Worm (Caenorhabditis elegans) whole organism, L1 larva: ENCODE results near the gene K08F9.3.

ENCODE experiments used
- C34B4.2 ChIP-seq: sonication (generic microtip); optimal IDR thresholded peaks from 2 replicates; lab custom pipeline; 2017; ENCODE audit warnings: mild to moderate bottlenecking, missing genetic modification characterization, missing compliant biosample characterization
- F16B12.6 ChIP-seq: fragments of 150-350 bp; optimal IDR thresholded peaks from 2 replicates; lab custom pipeline; 2014; ENCODE audit warnings: missing biosample characterization, missing genetic modification characterization
- aha-1 ChIP-seq: fragments of 150-350 bp; optimal IDR thresholded peaks from 2 replicates; lab custom pipeline; 2014; ENCODE audit warnings: missing biosample characterization, missing genetic modification characterization
- alr-1 ChIP-seq: fragments of 200-800 bp; sonication (Bioruptor generic); optimal IDR thresholded peaks from 2 replicates; lab custom pipeline; 2018; ENCODE audit warnings: borderline replicate concordance, mild to moderate bottlenecking, missing genetic modification characterization, missing compliant biosample characterization
- aly-2 ChIP-seq: fragments of 150-350 bp; optimal IDR thresholded peaks from 2 replicates; lab custom pipeline; 2014; ENCODE audit warnings: missing biosample characterization, missing genetic modification characterization
- ama-1 ChIP-seq: fragments of 150-350 bp; optimal IDR thresholded peaks from 2 replicates; lab custom pipeline; 2014
- ceh-8 ChIP-seq: fragments of 200-800 bp; sonication (Bioruptor generic); optimal IDR thresholded peaks from 2 replicates; lab custom pipeline; 2018; ENCODE audit warnings: mild to moderate bottlenecking, missing genetic modification characterization, moderate library complexity, missing compliant biosample characterization
- ceh-88 ChIP-seq: fragments of 200-800 bp; sonication (Bioruptor generic); IDR thresholded peaks from 2 replicates; pipeline ENCODE4 v1.3.6; 2022; ENCODE audit warnings: missing genetic modification characterization, missing compliant biosample characterization
- ces-1 ChIP-seq: fragments of 150-350 bp; optimal IDR thresholded peaks from 2 replicates; lab custom pipeline; 2014; ENCODE audit warnings: missing biosample characterization, missing genetic modification reagents, missing genetic modification characterization
- efl-1 ChIP-seq, 4 experiments: fragments of 150-350 bp; optimal IDR thresholded peaks in 3 of 4; peaks in 1 of 4; 1 replicate in 1 of 4; 2 replicates in 3 of 4; lab custom pipeline; 2014; ENCODE audit warnings: missing biosample characterization in 2 of 4, missing genetic modification characterization in 2 of 4, missing genetic modification reagents in 2 of 4
- egl-27 ChIP-seq, 2 experiments: fragments of 150-350 bp in 1 of 2; sonication (generic microtip); optimal IDR thresholded peaks; 3 replicates each; lab custom pipeline; 2017 to 2018; ENCODE audit warnings: missing biosample characterization in 2 of 2, missing genetic modification characterization in 2 of 2, missing genetic modification reagents in 2 of 2
- elt-2 ChIP-seq: sonication (generic microtip); optimal IDR thresholded peaks from 2 replicates; lab custom pipeline; 2016; ENCODE audit warnings: missing genetic modification characterization, mild to moderate bottlenecking, inconsistent platforms, missing compliant biosample characterization, missing genetic modification reagents
- elt-3 ChIP-seq, 6 experiments: fragments of 150-350 bp in 1 of 6; sonication (generic microtip); optimal IDR thresholded peaks; 2 replicates each; lab custom pipeline; 2017 to 2018; ENCODE audit warnings: missing biosample characterization in 6 of 6, missing genetic modification characterization in 6 of 6, inconsistent platforms in 1 of 6
- ets-5 ChIP-seq: fragments of 200-800 bp; sonication (Bioruptor generic); IDR thresholded peaks from 2 replicates; pipeline ENCODE4 v1.3.6; 2022; ENCODE audit warnings: missing genetic modification characterization, missing compliant biosample characterization
- fkh-4 ChIP-seq: sonication (generic microtip); optimal IDR thresholded peaks from 2 replicates; lab custom pipeline; 2016; ENCODE audit warnings: missing compliant biosample characterization, missing genetic modification characterization, borderline replicate concordance
- fkh-8 ChIP-seq: sonication (generic microtip); optimal IDR thresholded peaks from 2 replicates; lab custom pipeline; 2016; ENCODE audit warnings: mild to moderate bottlenecking, missing genetic modification characterization, missing compliant biosample characterization
- fos-1 ChIP-seq: fragments of 150-350 bp; optimal IDR thresholded peaks from 2 replicates; lab custom pipeline; 2014; ENCODE audit warnings: missing biosample characterization, missing genetic modification characterization
- hlh-4 ChIP-seq: sonication (generic microtip); optimal IDR thresholded peaks from 2 replicates; lab custom pipeline; 2016; ENCODE audit warnings: mild to moderate bottlenecking, missing genetic modification characterization, missing compliant biosample characterization
- irx-1 ChIP-seq: sonication (generic microtip); optimal IDR thresholded peaks from 2 replicates; lab custom pipeline; 2016; ENCODE audit warnings: missing genetic modification characterization, missing compliant biosample characterization
- lin-15B ChIP-seq: fragments of 150-350 bp; sonication (generic microtip); optimal IDR thresholded peaks from 3 replicates; lab custom pipeline; 2014; ENCODE audit warnings: missing biosample characterization, missing genetic modification characterization
- lin-35 ChIP-seq, 2 experiments: fragments of 150-350 bp; optimal IDR thresholded peaks; 2 replicates each; lab custom pipeline; 2014; ENCODE audit warnings: missing biosample characterization in 2 of 2, missing genetic modification characterization in 2 of 2, missing genetic modification reagents in 2 of 2
- lir-3 ChIP-seq: sonication (generic microtip); optimal IDR thresholded peaks from 2 replicates; lab custom pipeline; 2016; ENCODE audit warnings: mild to moderate bottlenecking, missing genetic modification characterization, moderate library complexity, missing compliant biosample characterization; ENCODE audit not compliant: poor library complexity
- lsy-2 ChIP-seq, 2 experiments: fragments of 150-350 bp; optimal IDR thresholded peaks; 2 replicates each; lab custom pipeline; 2014; ENCODE audit warnings: missing biosample characterization in 2 of 2, missing genetic modification characterization in 2 of 2
- mep-1 ChIP-seq: fragments of 150-350 bp; optimal IDR thresholded peaks from 2 replicates; lab custom pipeline; 2014; ENCODE audit warnings: missing biosample characterization, missing genetic modification characterization
- nhr-19 ChIP-seq: fragments of 200-800 bp; sonication (Bioruptor generic); conservative IDR thresholded peaks from 2 replicates; pipeline ENCODE4 v1.3.6; 2022; ENCODE audit warnings: missing genetic modification characterization, missing compliant biosample characterization
- nhr-20 ChIP-seq: sonication (generic microtip); optimal IDR thresholded peaks from 2 replicates; lab custom pipeline; 2016; ENCODE audit warnings: mild to moderate bottlenecking, missing genetic modification characterization, missing compliant biosample characterization
- nhr-28 ChIP-seq: fragments of 150-350 bp; optimal IDR thresholded peaks from 2 replicates; lab custom pipeline; 2014; ENCODE audit warnings: missing biosample characterization, missing genetic modification characterization
- nhr-77 ChIP-seq: fragments of 150-350 bp; optimal IDR thresholded peaks from 2 replicates; lab custom pipeline; 2014; ENCODE audit warnings: missing biosample characterization, missing genetic modification characterization
- nhr-84 ChIP-seq: sonication (generic microtip); optimal IDR thresholded peaks from 2 replicates; lab custom pipeline; 2017; ENCODE audit warnings: missing biosample characterization, missing genetic modification characterization
- nhr-85 ChIP-seq: sonication (generic microtip); peaks from one replicate; lab custom pipeline; 2016; ENCODE audit warnings: missing genetic modification characterization, inconsistent platforms, missing compliant biosample characterization
- nhr-90 ChIP-seq: sonication (generic microtip); optimal IDR thresholded peaks from 2 replicates; lab custom pipeline; 2016; ENCODE audit warnings: mild to moderate bottlenecking, missing genetic modification characterization, missing compliant biosample characterization; ENCODE audit not compliant: poor library complexity
- rnt-1 ChIP-seq: sonication (generic microtip); optimal IDR thresholded peaks from 2 replicates; lab custom pipeline; 2016; ENCODE audit warnings: mild to moderate bottlenecking, missing genetic modification characterization, moderate library complexity, missing compliant biosample characterization
- snpc-4 ChIP-seq: fragments of 150-350 bp; optimal IDR thresholded peaks from 2 replicates; lab custom pipeline; 2014; ENCODE audit warnings: missing biosample characterization, missing genetic modification characterization
- snu-23 ChIP-seq: sonication (generic microtip); optimal IDR thresholded peaks from 2 replicates; lab custom pipeline; 2016; ENCODE audit warnings: missing genetic modification characterization, missing compliant biosample characterization
- sptf-1 ChIP-seq: fragments of 150-350 bp; optimal IDR thresholded peaks from 2 replicates; lab custom pipeline; 2014; ENCODE audit warnings: missing biosample characterization, missing genetic modification characterization
- sup-37 ChIP-seq: fragments of 200-800 bp; sonication (Bioruptor generic); optimal IDR thresholded peaks from 2 replicates; lab custom pipeline; 2018; ENCODE audit warnings: mild to moderate bottlenecking, missing genetic modification characterization, missing compliant biosample characterization
- swsn-7 ChIP-seq: sonication (generic microtip); optimal IDR thresholded peaks from 2 replicates; lab custom pipeline; 2016; ENCODE audit warnings: missing genetic modification characterization, missing compliant biosample characterization
- tbx-2 ChIP-seq: sonication (generic microtip); optimal IDR thresholded peaks from 2 replicates; lab custom pipeline; 2016; ENCODE audit warnings: missing genetic modification characterization, missing compliant biosample characterization
- tlp-1 ChIP-seq: fragments of 150-350 bp; optimal IDR thresholded peaks from 2 replicates; lab custom pipeline; 2014; ENCODE audit warnings: missing biosample characterization, missing genetic modification characterization
- unc-30 ChIP-seq: sonication (generic microtip); optimal IDR thresholded peaks from 2 replicates; lab custom pipeline; 2017; ENCODE audit warnings: missing biosample characterization, missing genetic modification characterization
- unc-62 ChIP-seq: fragments of 150-350 bp; optimal IDR thresholded peaks from 2 replicates; lab custom pipeline; 2014; ENCODE audit warnings: missing biosample characterization, missing genetic modification reagents, missing genetic modification characterization
- unc-86 ChIP-seq: sonication (generic microtip); optimal IDR thresholded peaks from 2 replicates; lab custom pipeline; 2016; ENCODE audit warnings: missing genetic modification characterization, missing compliant biosample characterization
- unc-98 ChIP-seq: fragments of 200-800 bp; sonication (Bioruptor generic); IDR thresholded peaks from 2 replicates; pipeline ENCODE4 v1.3.6; 2022; ENCODE audit warnings: missing genetic modification characterization, missing compliant biosample characterization
- vab-15 ChIP-seq: sonication (generic microtip); optimal IDR thresholded peaks from 2 replicates; lab custom pipeline; 2017; ENCODE audit warnings: missing genotype, mild to moderate bottlenecking, missing genetic modification characterization, missing compliant biosample characterization
- xbp-1 ChIP-seq: sonication (generic microtip); optimal IDR thresholded peaks from 2 replicates; lab custom pipeline; 2016; ENCODE audit warnings: missing genetic modification characterization, missing compliant biosample characterization
- zag-1 ChIP-seq: fragments of 150-350 bp; optimal IDR thresholded peaks from 2 replicates; lab custom pipeline; 2014; ENCODE audit warnings: missing biosample characterization, missing genetic modification characterization
- zip-4 ChIP-seq: fragments of 200-800 bp; sonication (Bioruptor generic); optimal IDR thresholded peaks from 2 replicates; lab custom pipeline; 2018; ENCODE audit warnings: mild to moderate bottlenecking, missing genetic modification characterization, moderate library complexity, missing compliant biosample characterization
- ztf-11 ChIP-seq, 2 experiments: sonication (generic microtip); optimal IDR thresholded peaks; 2 replicates each; lab custom pipeline; 2016 to 2017; ENCODE audit warnings: missing genetic modification characterization in 2 of 2, missing biosample characterization in 1 of 2, missing compliant biosample characterization in 1 of 2
- ztf-4 ChIP-seq: fragments of 150-350 bp; optimal IDR thresholded peaks from 2 replicates; lab custom pipeline; 2014; ENCODE audit warnings: missing biosample characterization, missing genetic modification characterization

Gene K08F9.3

DNA sequence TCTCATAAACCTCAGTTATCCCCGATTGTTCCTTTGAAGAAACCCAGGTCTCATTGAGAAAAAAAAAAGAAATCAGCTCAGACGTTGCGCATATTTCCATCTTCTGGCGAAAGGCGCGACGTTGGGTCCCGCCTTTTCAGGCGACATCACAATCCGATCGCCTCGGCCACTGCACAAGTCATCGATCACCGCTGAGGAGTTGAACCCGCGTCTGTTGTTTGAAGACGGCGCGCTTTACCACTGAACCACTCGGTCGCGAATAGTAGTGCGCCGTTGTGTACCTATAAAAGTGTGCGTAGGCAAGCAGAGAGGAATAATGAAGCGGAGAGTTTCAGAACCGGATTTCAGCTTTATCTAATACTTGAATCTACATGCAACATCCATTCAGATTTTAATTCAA lies 50.6 kb downstream of the K08F9.3 start, which contains the start of gene Y75B12B.11 (continued):
- TF ChIP-seq hlh-4: no peak
- TF ChIP-seq tbx-2 (tag; lab: Kevin White, UChicago): peak; percentile 66
- TF ChIP-seq aly-2 (tag; lab: Kevin White, UChicago): no peak
- no peak for TF ChIP-seq egl-27 (tag; optimal IDR thresholded peaks at IDR 0.05; lab: Kevin White, UChicago)
- peak; percentile 49 for TF ChIP-seq lin-15B
- TF ChIP-seq sptf-1 (tag; lab: Kevin White, UChicago): no peak
- peak; percentile 86 for TF ChIP-seq ama-1
- TF ChIP-seq ceh-8 (GFP tag; lab: Kevin White, UChicago): no peak
- peak; percentile 78 for TF ChIP-seq snu-23 (GFP tag; lab: Kevin White, UChicago)
- TF ChIP-seq nhr-28 (tag; lab: Kevin White, UChicago): no peak
- peak; percentile 34 for TF ChIP-seq F16B12.6 (tag; lab: Kevin White, UChicago)
- TF ChIP-seq nhr-84 (tag; lab: Kevin White, UChicago): no peak
- peak in 2 of 6 experiments; percentile 46 to 48 for TF ChIP-seq elt-3 (tag; optimal IDR thresholded peaks at IDR 0.05; lab: Kevin White, UChicago)
- TF ChIP-seq alr-1 (tag; lab: Kevin White, UChicago): no peak
- TF ChIP-seq xbp-1 (tag; lab: Kevin White, UChicago): peak; percentile 57
- TF ChIP-seq irx-1: peak; percentile 28
- TF ChIP-seq elt-2: peak; percentile 57
- TF ChIP-seq ztf-4: peak; percentile 78
- TF ChIP-seq fos-1 (tag; lab: Kevin White, UChicago): peak; percentile 16
- peak; percentile 29 for TF ChIP-seq C34B4.2 (tag; lab: Kevin White, UChicago)
- TF ChIP-seq mep-1: peak; percentile 79
- TF ChIP-seq zag-1 (tag; lab: Kevin White, UChicago): no peak
- TF ChIP-seq lir-3 (tag; lab: Kevin White, UChicago): peak; percentile 51
- no peak for TF ChIP-seq ets-5 (GFP tag; lab: Robert Waterston, UW)
- TF ChIP-seq nhr-90: peak; percentile 75
- TF ChIP-seq aha-1 (tag; lab: Kevin White, UChicago): no peak
- TF ChIP-seq unc-30: no peak
- TF ChIP-seq vab-15 (tag; lab: Kevin White, UChicago): peak; percentile 20
- TF ChIP-seq nhr-20 (tag; lab: Kevin White, UChicago): peak; percentile 79
- TF ChIP-seq ztf-11 (tag; optimal IDR thresholded peaks at IDR 0.05; lab: Kevin White, UChicago): peak in 1 of 2 experiments; percentile 33
- TF ChIP-seq fkh-4 (tag; lab: Kevin White, UChicago): peak; percentile 9
- peak; percentile 45 for TF ChIP-seq nhr-77

DNA sequence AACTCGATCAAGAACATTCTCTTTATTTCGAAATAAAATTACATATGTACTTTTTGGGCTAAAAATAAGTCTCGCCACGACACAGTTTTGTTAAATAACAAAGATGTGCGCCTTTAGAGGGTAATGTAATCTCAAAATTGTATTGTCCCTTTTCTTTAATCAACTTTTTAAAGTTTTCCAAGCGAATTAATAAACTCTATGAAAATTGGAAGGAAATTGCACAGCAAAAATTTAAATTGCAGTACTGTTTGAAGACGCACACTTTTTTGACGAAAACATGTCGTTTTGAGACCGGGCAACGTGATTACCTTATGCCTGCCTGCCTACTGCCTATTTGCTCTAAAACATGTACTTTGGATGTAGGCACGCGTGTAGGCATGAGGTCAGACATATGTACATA lies 51.6 kb downstream of the K08F9.3 start:
- no peak for TF ChIP-seq ceh-88 (GFP tag; lab: Robert Waterston, UW)
- no peak for TF ChIP-seq xbp-1 (tag; lab: Kevin White, UChicago)
- no peak for TF ChIP-seq elt-3 (tag; optimal IDR thresholded peaks at IDR 0.05; lab: Kevin White, UChicago)
- TF ChIP-seq snpc-4: no peak
- TF ChIP-seq nhr-19 (GFP tag; lab: Robert Waterston, UW): no peak
- no peak for TF ChIP-seq fkh-4 (tag; lab: Kevin White, UChicago)
- TF ChIP-seq unc-86 (tag; lab: Kevin White, UChicago): no peak

DNA sequence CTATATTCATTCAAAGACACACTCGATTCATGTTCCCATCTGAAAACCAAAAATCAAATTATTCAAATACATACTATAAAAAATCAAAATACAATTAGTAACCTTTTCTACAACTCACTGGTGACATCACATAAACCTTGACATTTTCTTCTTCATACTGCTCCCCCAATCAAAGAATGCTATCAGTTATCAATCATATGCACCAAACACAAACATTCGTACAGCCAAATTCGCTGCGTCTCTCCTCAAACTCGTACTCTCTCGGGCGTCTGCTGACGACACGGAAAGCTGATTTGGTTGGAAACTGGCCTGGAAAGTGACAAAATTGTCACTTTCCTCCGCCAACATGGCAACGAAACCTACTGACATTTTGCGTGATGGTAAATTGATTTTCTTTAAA lies 52.0 kb downstream of the K08F9.3 start, which contains the start of gene plc-2:
Gene plc-2, plus strand, starts transcription at position 196 of the 400 bp plus-strand sequence.
- TF ChIP-seq sptf-1 (tag; lab: Kevin White, UChicago) (no peak), nhr-90 (no peak), fkh-8 (tag; lab: Kevin White, UChicago) (no peak), zip-4 (GFP tag; lab: Kevin White, UChicago) (no peak), nhr-77 (no peak), tlp-1 (tag; lab: Kevin White, UChicago) (no peak), zag-1 (tag; lab: Kevin White, UChicago) (no peak), rnt-1 (tag; lab: Kevin White, UChicago) (no peak), sup-37 (GFP tag; lab: Kevin White, UChicago) (no peak), lsy-2 (tag; optimal IDR thresholded peaks at IDR 0.05; lab: Kevin White, UChicago) (no peak), efl-1 (optimal IDR thresholded peaks at IDR 0.05; lab: Kevin White, UChicago) (no peak), efl-1 (GFP tag; optimal IDR thresholded peaks at IDR 0.05 in 1 of 2; lab: Kevin White, UChicago) (peak in 1 of 2 experiments; percentile 16), ces-1 (GFP tag; lab: Kevin White, UChicago) (no peak), unc-62 (GFP tag; lab: Kevin White, UChicago) (no peak), nhr-85 (peak; percentile 27), irx-1 (no peak), elt-2 (peak; percentile 55), swsn-7 (tag; lab: Kevin White, UChicago) (no peak), lin-35 (GFP tag; optimal IDR thresholded peaks at IDR 0.05; lab: Kevin White, UChicago) (peak in 1 of 2 experiments; percentile 33), unc-98 (GFP tag; lab: Robert Waterston, UW) (no peak)
